Worm (Caenorhabditis elegans) whole organism, mixed stage, embryonic: ENCODE measurements around the gene F21D5.4.
"Not testable (repeated sequence)": the region's sequence is repeated elsewhere in the genome, so short reads cannot be mapped to it uniquely, and the experiment has no call there.

Experiments
- blmp-1 ChIP-seq: fragments of 150-350 bp; optimal IDR thresholded peaks from 2 replicates; lab custom pipeline; 2014; ENCODE audit warnings: missing biosample characterization, missing genetic modification characterization
- ceh-43 ChIP-seq: fragments of 200-800 bp; sonication (Bioruptor generic); optimal IDR thresholded peaks from 2 replicates; lab custom pipeline; 2018; ENCODE audit warnings: mild to moderate bottlenecking, missing genetic modification characterization, moderate library complexity, missing compliant biosample characterization
- ces-1 ChIP-seq: fragments of 150-350 bp; optimal IDR thresholded peaks from 2 replicates; lab custom pipeline; 2014; ENCODE audit warnings: missing biosample characterization, missing genetic modification reagents, missing genetic modification characterization
- hlh-1 ChIP-seq: fragments of 150-350 bp; optimal IDR thresholded peaks from 2 replicates; lab custom pipeline; 2014; ENCODE audit warnings: missing biosample characterization, missing genetic modification reagents, missing genetic modification characterization
- nhr-12 ChIP-seq: fragments of 150-350 bp; optimal IDR thresholded peaks from 2 replicates; lab custom pipeline; 2014; ENCODE audit warnings: missing biosample characterization, missing genetic modification characterization
- nhr-237 ChIP-seq: fragments of 150-350 bp; optimal IDR thresholded peaks from 2 replicates; lab custom pipeline; 2014; ENCODE audit warnings: missing biosample characterization, missing genetic modification characterization
- nhr-28 ChIP-seq: fragments of 150-350 bp; optimal IDR thresholded peaks from 2 replicates; lab custom pipeline; 2014; ENCODE audit warnings: missing biosample characterization, missing genetic modification characterization
- unc-39 ChIP-seq: fragments of 150-350 bp; optimal IDR thresholded peaks from 2 replicates; lab custom pipeline; 2014; ENCODE audit warnings: missing biosample characterization, missing genetic modification characterization

F21D5.4 gene

ce11 chrIV:8784855-8785327 is 47.0 kb downstream of the F21D5.4 start, which contains the start of gene C33D9.13:
TSS of gene C33D9.13 (minus strand) at chrIV:8785277.
- TF ChIP-seq unc-39 (tag; lab: Kevin White, UChicago): no peak
- TF ChIP-seq ces-1: peak; percentile 29

ce11 chrIV:8786654-8787053 is 48.8 kb downstream of the F21D5.4 start, which contains the start of gene C33D9.8:
TSS of gene C33D9.8 (minus strand) at chrIV:8786752.
- TF ChIP-seq blmp-1 (tag; lab: Kevin White, UChicago) (no peak), nhr-12 (no peak), ces-1 (peak; percentile 11), hlh-1 (tag; lab: Kevin White, UChicago) (peak; percentile 40)

- not testable (repeated sequence) for TF ChIP-seq nhr-28; ceh-43 (GFP tag; lab: Kevin White, UChicago); nhr-237
These were observed 50.2 kb downstream of the F21D5.4 start, which contains the start of gene C33D9.10 for ce11 chrIV:8788048-8788447. TSS of gene C33D9.10 (minus strand) at chrIV:8788148.
